Fruit fly (Drosophila melanogaster) whole organism, embryonic: ENCODE measurements around the gene CG13085.
A peak's percentile ranks its signal among the peaks of the same experiment; 100 is the strongest.

Experiments
- BEAF-32 ChIP-seq: fragments of 200-800 bp; sonication (Bioruptor generic); optimal IDR thresholded peaks from 3 replicates; lab custom pipeline; 2017; ENCODE audit warnings: missing biosample characterization, missing genetic modification characterization, mild to moderate bottlenecking, moderate library complexity, missing genetic modification reagents
- CG10565 ChIP-seq: fragments of 200-800 bp; sonication (Bioruptor generic); optimal IDR thresholded peaks from 3 replicates; lab custom pipeline; 2016; ENCODE audit warnings: missing biosample characterization, mild to moderate bottlenecking, missing genetic modification characterization
- CG11560 ChIP-seq: fragments of 200-800 bp; sonication (Bioruptor generic); IDR thresholded peaks from 3 replicates; pipeline ENCODE4 v1.3.6; 2022; ENCODE audit warnings: missing biosample characterization, missing genetic modification characterization
- CG1602 ChIP-seq: fragments of 200-800 bp; sonication (Bioruptor generic); optimal IDR thresholded peaks from 3 replicates; lab custom pipeline; 2016; ENCODE audit warnings: missing biosample characterization, missing genetic modification characterization
- CG2678 ChIP-seq: fragments of 200-800 bp; sonication (Bioruptor generic); optimal IDR thresholded peaks from 3 replicates; lab custom pipeline; 2019; ENCODE audit warnings: missing biosample characterization, mild to moderate bottlenecking, missing genetic modification characterization, moderate library complexity
- CG2889 ChIP-seq: fragments of 200-800 bp; sonication (Bioruptor generic); IDR thresholded peaks from 3 replicates; pipeline ENCODE4 v1.3.6; 2022; ENCODE audit warnings: missing biosample characterization, missing genetic modification characterization
- CG32767 ChIP-seq: fragments of 200-800 bp; sonication (Bioruptor generic); IDR thresholded peaks from 2 replicates; pipeline ENCODE4 v1.3.6; 2022; ENCODE audit warnings: missing biosample characterization, missing genetic modification characterization
- CG33557 ChIP-seq: fragments of 200-800 bp; sonication (Bioruptor generic); optimal IDR thresholded peaks from 2 replicates; lab custom pipeline; 2019; ENCODE audit warnings: missing biosample characterization, mild to moderate bottlenecking, missing genetic modification characterization, moderate library complexity
- CG34422 ChIP-seq: fragments of 200-800 bp; sonication (Bioruptor generic); IDR thresholded peaks from 3 replicates; pipeline ENCODE4 v1.3.6; 2022; ENCODE audit warnings: missing biosample characterization, missing genetic modification characterization
- CG6175 ChIP-seq: fragments of 200-800 bp; sonication (Bioruptor generic); IDR thresholded peaks from 3 replicates; pipeline ENCODE4 v1.3.6; 2022; ENCODE audit warnings: missing biosample characterization, missing genetic modification characterization
- CG6254 ChIP-seq: fragments of 200-800 bp; sonication (Bioruptor generic); optimal IDR thresholded peaks from 3 replicates; lab custom pipeline; 2017; ENCODE audit warnings: mild to moderate bottlenecking, missing biosample characterization, missing genetic modification reagents, missing genetic modification characterization
- CG7786 ChIP-seq: fragments of 200-800 bp; sonication (Bioruptor generic); optimal IDR thresholded peaks from 2 replicates; lab custom pipeline; 2016; ENCODE audit warnings: missing biosample characterization, missing genetic modification characterization
- CG7987 ChIP-seq: fragments of 200-800 bp; sonication (Bioruptor generic); optimal IDR thresholded peaks from 2 replicates; lab custom pipeline; 2018; ENCODE audit warnings: missing biosample characterization, mild to moderate bottlenecking, missing genetic modification characterization, moderate library complexity
- CG8089 ChIP-seq: fragments of 200-800 bp; sonication (Bioruptor generic); optimal IDR thresholded peaks from 3 replicates; lab custom pipeline; 2016; ENCODE audit warnings: missing biosample characterization, missing genetic modification characterization
- CG8281 ChIP-seq: fragments of 200-800 bp; sonication (Bioruptor generic); optimal IDR thresholded peaks from 2 replicates; lab custom pipeline; 2018; ENCODE audit warnings: missing biosample characterization, mild to moderate bottlenecking, missing genetic modification characterization, moderate library complexity
- Dfd ChIP-seq, 2 experiments: fragments of >200 bp; optimal IDR thresholded peaks; 2 replicates each; lab custom pipeline; 2017; ENCODE audit warnings: missing biosample characterization in 2 of 2, missing genetic modification characterization in 2 of 2
- Dll ChIP-seq: fragments of 200-800 bp; sonication (Bioruptor generic); IDR thresholded peaks from 4 replicates; pipeline ENCODE4 v1.3.6; 2022; ENCODE audit warnings: missing biosample characterization, missing genetic modification characterization; ENCODE audit not compliant: partially characterized antibody
- Ets97D ChIP-seq: fragments of 200-800 bp; sonication (Bioruptor generic); optimal IDR thresholded peaks from 3 replicates; lab custom pipeline; 2016; ENCODE audit warnings: missing biosample characterization, missing genetic modification characterization
- GATAe ChIP-seq: fragments of 200-800 bp; sonication (Bioruptor generic); conservative IDR thresholded peaks from 2 replicates; pipeline ENCODE4 v1.3.6; 2022; ENCODE audit warnings: missing biosample characterization, missing genetic modification characterization
- Mad ChIP-seq: fragments of 200-800 bp; sonication (Bioruptor generic); optimal IDR thresholded peaks from 2 replicates; lab custom pipeline; 2016; ENCODE audit warnings: missing biosample characterization, missing genetic modification characterization
- Max ChIP-seq: fragments of 200-800 bp; sonication (Bioruptor generic); optimal IDR thresholded peaks from 2 replicates; lab custom pipeline; 2016; ENCODE audit warnings: missing biosample characterization, mild to moderate bottlenecking, missing genetic modification characterization
- NC2α ChIP-seq: fragments of 200-800 bp; sonication (Bioruptor generic); optimal IDR thresholded peaks from 2 replicates; lab custom pipeline; 2016; ENCODE audit warnings: missing biosample characterization, missing genetic modification characterization
- Side ChIP-seq: fragments of 200-800 bp; sonication (Bioruptor generic); optimal IDR thresholded peaks from 2 replicates; lab custom pipeline; 2016; ENCODE audit warnings: missing biosample characterization, missing genetic modification characterization
- al ChIP-seq: fragments of 200-800 bp; sonication (Bioruptor generic); IDR thresholded peaks from 2 replicates; pipeline ENCODE4 v1.3.6; 2022; ENCODE audit warnings: missing biosample characterization, missing genetic modification characterization
- ap ChIP-seq: fragments of 200-800 bp; sonication (Bioruptor generic); IDR thresholded peaks from 2 replicates; pipeline ENCODE4 v1.3.6; 2022; ENCODE audit warnings: missing biosample characterization, missing genetic modification characterization
- ase ChIP-seq: fragments of 200-800 bp; sonication (Bioruptor generic); IDR thresholded peaks from 3 replicates; pipeline ENCODE4 v1.3.6; 2022; ENCODE audit warnings: missing biosample characterization, missing genetic modification characterization
- caup ChIP-seq: fragments of 200-800 bp; sonication (Bioruptor generic); optimal IDR thresholded peaks from 3 replicates; lab custom pipeline; 2017; ENCODE audit warnings: missing biosample characterization, mild to moderate bottlenecking, missing genetic modification characterization, moderate library complexity; ENCODE audit not compliant: severe bottlenecking
- crp ChIP-seq, 2 experiments: fragments of 200-800 bp; sonication (Bioruptor generic); optimal IDR thresholded peaks; 2 replicates in 1 of 2; 3 replicates in 1 of 2; lab custom pipeline; 2017; ENCODE audit warnings: missing biosample characterization in 2 of 2, missing genetic modification characterization in 2 of 2, mild to moderate bottlenecking in 1 of 2, moderate library complexity in 1 of 2
- danr ChIP-seq: fragments of 200-800 bp; sonication (Bioruptor generic); IDR thresholded peaks from 2 replicates; pipeline ENCODE4 v1.3.6; 2022; ENCODE audit warnings: missing biosample characterization, missing genetic modification characterization
- dati ChIP-seq: fragments of 200-800 bp; sonication (Bioruptor generic); IDR thresholded peaks from 2 replicates; pipeline ENCODE4 v1.3.6; 2022; ENCODE audit warnings: missing biosample characterization, missing genetic modification characterization
- eve ChIP-seq, 2 experiments: fragments of >200 bp; optimal IDR thresholded peaks; 2 replicates each; lab custom pipeline; 2017; ENCODE audit warnings: missing biosample characterization in 2 of 2, missing genetic modification characterization in 2 of 2
- grau ChIP-seq: fragments of 200-800 bp; optimal IDR thresholded peaks from 3 replicates; lab custom pipeline; 2019; ENCODE audit warnings: missing biosample characterization, mild to moderate bottlenecking, missing genetic modification characterization, moderate library complexity
- hb ChIP-seq: fragments of 200-800 bp; sonication (Bioruptor generic); IDR thresholded peaks from 3 replicates; pipeline ENCODE4 v1.3.6; 2022; ENCODE audit warnings: missing biosample characterization, missing genetic modification characterization; ENCODE audit not compliant: partially characterized antibody
- hth ChIP-seq: fragments of >200 bp; optimal IDR thresholded peaks from 2 replicates; lab custom pipeline; 2017; ENCODE audit warnings: inconsistent platforms
- jumu ChIP-seq: fragments of 200-800 bp; sonication (Bioruptor generic); optimal IDR thresholded peaks from 3 replicates; lab custom pipeline; 2016; ENCODE audit warnings: missing biosample characterization, missing genetic modification characterization
- lab ChIP-seq: fragments of 200-800 bp; sonication (Bioruptor generic); optimal IDR thresholded peaks from 3 replicates; lab custom pipeline; 2017; ENCODE audit warnings: missing biosample characterization, missing genetic modification characterization, mild to moderate bottlenecking, moderate library complexity, missing genetic modification reagents
- nom ChIP-seq: fragments of 200-800 bp; sonication (Bioruptor generic); optimal IDR thresholded peaks from 2 replicates; lab custom pipeline; 2017; ENCODE audit warnings: missing biosample characterization, missing genetic modification characterization, mild to moderate bottlenecking, moderate library complexity, missing genetic modification reagents
- pan ChIP-seq, 4 experiments: fragments of >200 bp in 3 of 4; fragments of 200-800 bp in 1 of 4; sonication (Bioruptor generic) in 1 of 4; optimal IDR thresholded peaks in 3 of 4; IDR thresholded peaks in 1 of 4; 2 replicates each; pipeline versions ENCODE4 v1.3.6 to Lab custom; 2017 to 2022; ENCODE audit warnings: missing biosample characterization in 2 of 4, missing genetic modification characterization in 2 of 4, mixed read lengths in 1 of 4
- phol ChIP-seq: fragments of 200-800 bp; sonication (Bioruptor generic); optimal IDR thresholded peaks from 3 replicates; lab custom pipeline; 2018; ENCODE audit warnings: missing biosample characterization, mild to moderate bottlenecking, missing genetic modification characterization, moderate library complexity
- pum ChIP-seq: fragments of 200-800 bp; sonication (Bioruptor generic); optimal IDR thresholded peaks from 2 replicates; lab custom pipeline; 2016; ENCODE audit warnings: missing biosample characterization, missing genetic modification characterization
- ranshi ChIP-seq: fragments of 200-800 bp; sonication (Bioruptor generic); IDR thresholded peaks from 2 replicates; pipeline ENCODE4 v1.3.6; 2022; ENCODE audit warnings: missing biosample characterization, missing genetic modification characterization
- shn ChIP-seq: fragments of 200-800 bp; sonication (Bioruptor generic); optimal IDR thresholded peaks from 3 replicates; lab custom pipeline; 2016; ENCODE audit warnings: missing biosample characterization, missing genetic modification characterization
- slp2 ChIP-seq: fragments of 200-800 bp; sonication (Bioruptor generic); optimal IDR thresholded peaks from 2 replicates; lab custom pipeline; 2016; ENCODE audit warnings: missing biosample characterization, missing genetic modification characterization
- sug ChIP-seq: fragments of 200-800 bp; optimal IDR thresholded peaks from 2 replicates; lab custom pipeline; 2019; ENCODE audit warnings: missing biosample characterization, mild to moderate bottlenecking, missing genetic modification characterization, moderate library complexity
- tgo ChIP-seq: fragments of 200-800 bp; sonication (Bioruptor generic); IDR thresholded peaks from 3 replicates; pipeline ENCODE4 v1.3.6; 2022; ENCODE audit warnings: missing biosample characterization, missing genetic modification characterization
- twi ChIP-seq: fragments of 200-800 bp; optimal IDR thresholded peaks from 2 replicates; lab custom pipeline; 2019; ENCODE audit warnings: missing biosample characterization, mild to moderate bottlenecking, missing genetic modification characterization, moderate library complexity
- vvl ChIP-seq: fragments of 200-800 bp; sonication (Bioruptor generic); IDR thresholded peaks from 2 replicates; pipeline ENCODE4 v1.3.6; 2022; ENCODE audit warnings: missing biosample characterization, missing genetic modification characterization
- wor ChIP-seq: fragments of 200-800 bp; sonication (Bioruptor generic); IDR thresholded peaks from 2 replicates; pipeline ENCODE4 v1.3.6; 2022; ENCODE audit warnings: missing biosample characterization, missing genetic modification characterization

CG13085 gene

dm6 chr2L:19416602-19417497, 7.0 kb upstream of the CG13085 start, which contains the start of gene Lectin-galC1 (continued):
- TF ChIP-seq dati (GFP tag; lab: Robert Waterston, UW) (peak; percentile 47), ase (GFP tag; lab: Robert Waterston, UW) (no peak; the same call in 1 of the 3 replicates), twi (peak; percentile 80), vvl (GFP tag; lab: Robert Waterston, UW) (peak; percentile 92), shn (GFP tag; lab: Kevin White, UChicago) (peak; percentile 84), lab (GFP tag; lab: Kevin White, UChicago) (peak; percentile 83), grau (tag; lab: Kevin White, UChicago) (peak; percentile 85), pum (GFP tag; lab: Kevin White, UChicago) (peak; percentile 88), slp2 (GFP tag; lab: Kevin White, UChicago) (peak; percentile 73), Dll (no peak), CG2889 (GFP tag; lab: Robert Waterston, UW) (peak; percentile 70; the same call in 2 of the 3 replicates), CG6254 (peak; percentile 81), al (GFP tag; lab: Robert Waterston, UW) (peak; percentile 46; the same call in 1 of the 2 replicates), Side (GFP tag; lab: Kevin White, UChicago) (peak; percentile 87), CG32767 (peak; percentile 86), CG6175 (GFP tag; lab: Robert Waterston, UW) (no peak), CG7786 (peak; percentile 74), wor (GFP tag; lab: Robert Waterston, UW) (peak; percentile 77), BEAF-32 (GFP tag; lab: Kevin White, UChicago) (no peak), CG1602 (GFP tag; lab: Kevin White, UChicago) (peak; percentile 89), crp (GFP tag; optimal IDR thresholded peaks at IDR 0.05; lab: Kevin White, UChicago) (peak in 1 of 2 experiments; percentile 52), CG8089 (GFP tag; lab: Kevin White, UChicago) (peak; percentile 89), caup (peak; percentile 76), Ets97D (GFP tag; lab: Kevin White, UChicago) (peak; percentile 56), CG33557 (GFP tag; lab: Kevin White, UChicago) (peak; percentile 72), CG34422 (GFP tag; lab: Robert Waterston, UW) (peak; percentile 90; the same call in 1 of the 3 replicates), eve (GFP tag; optimal IDR thresholded peaks at IDR 0.05; lab: Kevin White, UChicago) (peak in 1 of 2 experiments; percentile 95), CG8281 (tag; lab: Kevin White, UChicago) (no peak), Mad (GFP tag; lab: Kevin White, UChicago) (peak; percentile 83), Dfd (GFP tag; optimal IDR thresholded peaks at IDR 0.05; lab: Kevin White, UChicago) (no peak), ranshi (peak; percentile 86), CG2678 (tag; lab: Kevin White, UChicago) (peak; percentile 88), CG10565 (GFP tag; lab: Kevin White, UChicago) (peak; percentile 79), CG11560 (tag; lab: Robert Waterston, UW) (peak; percentile 65; the same call in 2 of the 3 replicates), pan (optimal IDR thresholded peaks at IDR 0.05; lab: Kevin White, UChicago) (no peak), pan (GFP tag; optimal IDR thresholded peaks at IDR 0.05 in 1 of 2, IDR thresholded peaks at IDR 0.05 in 1 of 2) (peak in 1 of 2 experiments; percentile 88), sug (tag; lab: Kevin White, UChicago) (peak; percentile 60), CG7987 (peak; percentile 8), danr (GFP tag; lab: Robert Waterston, UW) (peak; percentile 60), jumu (GFP tag; lab: Kevin White, UChicago) (peak; percentile 88), tgo (peak; percentile 87), nom (GFP tag; lab: Kevin White, UChicago) (no peak), GATAe (GFP tag; lab: Robert Waterston, UW) (no peak), Max (GFP tag; lab: Kevin White, UChicago) (peak; percentile 80), hth (lab: Kevin White, UChicago) (no peak), phol (tag; lab: Kevin White, UChicago) (peak; percentile 88), hb (GFP tag; lab: Robert Waterston, UW) (no peak), NC2α (GFP tag; lab: Kevin White, UChicago) (peak; percentile 85), ap (GFP tag; lab: Robert Waterston, UW) (peak; percentile 78)
